Worm (Caenorhabditis elegans): Measurements from ENCODE around the gene ZC449.5.

DNA sequence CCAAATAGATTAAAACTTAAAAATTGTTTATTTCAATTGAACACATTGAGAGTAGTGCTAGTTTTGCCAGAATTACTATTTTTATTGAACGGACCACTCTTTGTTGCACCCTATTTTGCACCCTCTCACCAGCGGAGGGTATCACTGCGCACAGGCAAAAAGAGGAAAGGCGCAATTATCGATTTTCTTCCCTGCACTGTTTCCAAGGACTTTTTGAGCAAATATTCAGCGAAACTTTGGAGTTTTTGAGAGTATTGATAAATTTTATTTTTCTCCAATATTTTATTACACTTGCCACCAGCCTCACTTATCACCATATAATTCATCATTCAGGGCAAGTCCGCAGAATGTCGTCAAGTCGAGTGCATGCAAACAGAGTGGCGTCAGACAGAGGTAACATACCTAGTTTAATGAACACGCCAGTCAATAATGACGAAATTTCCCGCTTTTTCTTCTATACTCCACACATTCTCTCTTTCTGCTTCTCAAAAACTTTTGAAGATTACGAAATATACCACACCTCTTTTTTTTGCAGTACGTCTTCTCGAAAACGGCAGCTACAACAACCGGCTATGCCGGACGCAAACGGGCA is 19.4 kb downstream of the ZC449.5 start:
- TF ChIP-seq aly-2 (tag; optimal IDR thresholded peaks at IDR 0.05) (no peak), ztf-4 (tag; optimal IDR thresholded peaks at IDR 0.05) (no peak), unc-39 (tag; optimal IDR thresholded peaks at IDR 0.05) (no peak), tbx-2 (tag; optimal IDR thresholded peaks at IDR 0.05) (no peak), egl-27 (tag; optimal IDR thresholded peaks at IDR 0.05) (no peak), nhr-28 (tag; optimal IDR thresholded peaks at IDR 0.05) (no peak), skn-1 (tag; optimal IDR thresholded peaks at IDR 0.05) (no peak), ceh-82 (tag; optimal IDR thresholded peaks at IDR 0.05) (no peak), fkh-10 (GFP tag; optimal IDR thresholded peaks at IDR 0.05) (no peak), ceh-16 (tag; optimal IDR thresholded peaks at IDR 0.05) (no peak)

Measured in whole organism, L3 larva.